Worm (Caenorhabditis elegans) whole organism, L3 larva: ENCODE results near the gene wee-1.3.

Experiments
- aly-2 ChIP-seq: fragments of 150-350 bp; optimal IDR thresholded peaks from 2 replicates; lab custom pipeline; 2014; ENCODE audit warnings: missing biosample characterization, missing genetic modification characterization
- ceh-28 ChIP-seq: fragments of 150-350 bp; optimal IDR thresholded peaks from 2 replicates; lab custom pipeline; 2014; ENCODE audit warnings: missing biosample characterization, missing genetic modification reagents, missing genetic modification characterization
- ceh-9 ChIP-seq: sonication (generic microtip); optimal IDR thresholded peaks from 2 replicates; lab custom pipeline; 2018; ENCODE audit warnings: missing biosample characterization, missing genetic modification characterization
- elt-3 ChIP-seq, 3 experiments: fragments of 150-350 bp in 1 of 3; sonication (generic microtip) in 2 of 3; optimal IDR thresholded peaks; 2 replicates in 2 of 3; 4 replicates in 1 of 3; lab custom pipeline; 2014 to 2017; ENCODE audit warnings: missing biosample characterization in 3 of 3, missing genetic modification characterization in 3 of 3
- fkh-2 ChIP-seq: fragments of 150-350 bp; optimal IDR thresholded peaks from 2 replicates; lab custom pipeline; 2014; ENCODE audit warnings: missing biosample characterization, missing genetic modification reagents, missing genetic modification characterization
- fos-1 ChIP-seq: fragments of 150-350 bp; optimal IDR thresholded peaks from 2 replicates; lab custom pipeline; 2014; ENCODE audit warnings: missing biosample characterization, missing genetic modification characterization
- jun-1 ChIP-seq: fragments of 150-350 bp; optimal IDR thresholded peaks from 2 replicates; lab custom pipeline; 2014; ENCODE audit warnings: missing biosample characterization, missing genetic modification reagents, missing genetic modification characterization
- nhr-12 ChIP-seq: fragments of 150-350 bp; optimal IDR thresholded peaks from 2 replicates; lab custom pipeline; 2014; ENCODE audit warnings: missing biosample characterization, missing genetic modification characterization
- nhr-43 ChIP-seq: sonication (generic microtip); optimal IDR thresholded peaks from 2 replicates; lab custom pipeline; 2016; ENCODE audit warnings: mild to moderate bottlenecking, missing genetic modification characterization, missing compliant biosample characterization; ENCODE audit not compliant: poor library complexity, severe bottlenecking
- tbx-2 ChIP-seq: sonication (generic microtip); optimal IDR thresholded peaks from 2 replicates; lab custom pipeline; 2016; ENCODE audit warnings: mild to moderate bottlenecking, missing genetic modification characterization, missing compliant biosample characterization
- unc-39 ChIP-seq: sonication (generic microtip); optimal IDR thresholded peaks from 4 replicates; lab custom pipeline; 2017; ENCODE audit warnings: missing biosample characterization, missing genetic modification characterization
- unc-62 ChIP-seq: fragments of 150-350 bp; sonication (generic microtip); optimal IDR thresholded peaks from 4 replicates; lab custom pipeline; 2014; ENCODE audit warnings: missing biosample characterization, missing genetic modification reagents, missing genetic modification characterization
- zag-1 ChIP-seq: fragments of 150-350 bp; optimal IDR thresholded peaks from 2 replicates; lab custom pipeline; 2014; ENCODE audit warnings: missing biosample characterization, missing genetic modification characterization

wee-1.3 gene

ce11 chrII:9665577-9665976, 50.7 kb downstream of the wee-1.3 start, which contains the start of gene ZK1320.5:
ZK1320.5 (minus strand) TSS chrII:9665677.
- TF ChIP-seq jun-1 (tag; lab: Kevin White, UChicago) (no peak), unc-39 (tag; lab: Kevin White, UChicago) (no peak), aly-2 (tag; lab: Kevin White, UChicago) (no peak), tbx-2 (tag; lab: Kevin White, UChicago) (no peak), nhr-43 (tag; lab: Kevin White, UChicago) (no peak), elt-3 (tag; optimal IDR thresholded peaks at IDR 0.05; lab: Kevin White, UChicago) (no peak), fos-1 (tag; lab: Kevin White, UChicago) (no peak), zag-1 (tag; lab: Kevin White, UChicago) (no peak), ceh-28 (tag; lab: Kevin White, UChicago) (no peak), fkh-2 (no peak), nhr-12 (no peak), ceh-9 (tag; lab: Kevin White, UChicago) (no peak), unc-62 (GFP tag; lab: Kevin White, UChicago) (no peak)
